Fruit fly (Drosophila melanogaster) whole organism, embryonic: ENCODE measurements around the gene CG7386.

Experiments
- B-H1 ChIP-seq: fragments of 200-800 bp; sonication (Bioruptor generic); IDR thresholded peaks from 3 replicates; pipeline ENCODE4 v1.3.6; 2022; ENCODE audit warnings: missing biosample characterization, missing genetic modification characterization
- C15 ChIP-seq: fragments of 200-800 bp; sonication (Bioruptor generic); IDR thresholded peaks from 3 replicates; pipeline ENCODE4 v1.3.6; 2022; ENCODE audit warnings: missing biosample characterization, missing genetic modification characterization
- CG11456 ChIP-seq: fragments of 200-800 bp; sonication (Bioruptor generic); IDR thresholded peaks from 3 replicates; pipeline ENCODE4 v1.3.6; 2022; ENCODE audit warnings: missing biosample characterization, missing genetic modification characterization
- CG1233 ChIP-seq: fragments of 200-800 bp; sonication (Bioruptor generic); optimal IDR thresholded peaks from 4 replicates; lab custom pipeline; 2018; ENCODE audit warnings: missing biosample characterization, mild to moderate bottlenecking, missing genetic modification characterization
- CG14014 ChIP-seq: fragments of 200-800 bp; sonication (Bioruptor generic); IDR thresholded peaks from 2 replicates; pipeline ENCODE4 v1.3.6; 2022; ENCODE audit warnings: missing biosample characterization, missing genetic modification characterization
- CG14965 ChIP-seq: fragments of 200-800 bp; sonication (Bioruptor generic); optimal IDR thresholded peaks from 2 replicates; lab custom pipeline; 2016; ENCODE audit warnings: missing biosample characterization, missing genetic modification characterization, borderline replicate concordance
- CG18011 ChIP-seq: fragments of 200-800 bp; sonication (Bioruptor generic); optimal IDR thresholded peaks from 2 replicates; lab custom pipeline; 2017; ENCODE audit warnings: missing biosample characterization, missing genetic modification characterization, mild to moderate bottlenecking, moderate library complexity, missing genotype
- CG3163 ChIP-seq: fragments of 200-800 bp; sonication (Bioruptor generic); optimal IDR thresholded peaks from 3 replicates; lab custom pipeline; 2016; ENCODE audit warnings: missing biosample characterization, missing genetic modification characterization
- CG4707 ChIP-seq: fragments of 200-800 bp; sonication (Bioruptor generic); optimal IDR thresholded peaks from 2 replicates; lab custom pipeline; 2018; ENCODE audit warnings: missing biosample characterization, mild to moderate bottlenecking, missing genetic modification characterization, moderate library complexity
- CG5953 ChIP-seq: fragments of 200-800 bp; sonication (Bioruptor generic); IDR thresholded peaks from 2 replicates; pipeline ENCODE4 v1.3.6; 2022; ENCODE audit warnings: missing biosample characterization, missing genetic modification characterization
- CG7786 ChIP-seq: fragments of 200-800 bp; sonication (Bioruptor generic); optimal IDR thresholded peaks from 2 replicates; lab custom pipeline; 2016; ENCODE audit warnings: missing biosample characterization, missing genetic modification characterization
- CG8388 ChIP-seq: fragments of 200-800 bp; sonication (Bioruptor generic); optimal IDR thresholded peaks from 2 replicates; lab custom pipeline; 2019; ENCODE audit warnings: missing biosample characterization, mild to moderate bottlenecking, missing genetic modification characterization, moderate library complexity
- CG8765 ChIP-seq: fragments of 200-800 bp; sonication (Bioruptor generic); IDR thresholded peaks from 2 replicates; pipeline ENCODE4 v1.3.6; 2022; ENCODE audit warnings: missing biosample characterization, missing genetic modification characterization
- CG9932 ChIP-seq: fragments of 200-800 bp; sonication (Bioruptor generic); IDR thresholded peaks from 2 replicates; pipeline ENCODE4 v1.3.6; 2022; ENCODE audit warnings: missing biosample characterization, missing genetic modification characterization
- CoRest ChIP-seq: fragments of 200-800 bp; sonication (Bioruptor generic); optimal IDR thresholded peaks from 3 replicates; lab custom pipeline; 2018; ENCODE audit warnings: missing biosample characterization, mild to moderate bottlenecking, missing genetic modification characterization, moderate library complexity
- E2f2 ChIP-seq: fragments of 200-800 bp; sonication (Bioruptor generic); IDR thresholded peaks from 2 replicates; pipeline ENCODE4 v1.3.6; 2022; ENCODE audit warnings: missing biosample characterization, missing genetic modification characterization
- Hr3 ChIP-seq: fragments of 200-800 bp; sonication (Bioruptor generic); optimal IDR thresholded peaks from 3 replicates; lab custom pipeline; 2016; ENCODE audit warnings: missing biosample characterization, missing genetic modification characterization
- Hr39 ChIP-seq: fragments of >200 bp; optimal IDR thresholded peaks from 2 replicates; lab custom pipeline; 2017
- Kr ChIP-seq: fragments of 200-800 bp; sonication (Bioruptor generic); optimal IDR thresholded peaks from 2 replicates; lab custom pipeline; 2017; ENCODE audit warnings: missing biosample characterization, mild to moderate bottlenecking, missing genetic modification characterization
- Lhr ChIP-seq: fragments of 200-800 bp; sonication (Bioruptor generic); optimal IDR thresholded peaks from 3 replicates; lab custom pipeline; 2017; ENCODE audit warnings: mild to moderate bottlenecking, missing biosample characterization, missing genetic modification reagents, missing genetic modification characterization
- MTF-1 ChIP-seq: fragments of 200-800 bp; sonication (Bioruptor generic); optimal IDR thresholded peaks from 2 replicates; lab custom pipeline; 2018; ENCODE audit warnings: missing biosample characterization, mild to moderate bottlenecking, missing genetic modification characterization, borderline replicate concordance
- Med ChIP-seq: fragments of 200-800 bp; sonication (Bioruptor generic); peaks from one replicate; lab custom pipeline; 2016; ENCODE audit warnings: missing biosample characterization, missing genetic modification characterization, mild to moderate bottlenecking, inconsistent platforms, moderate library complexity
- Mes4 ChIP-seq: fragments of 200-800 bp; sonication (Bioruptor generic); optimal IDR thresholded peaks from 2 replicates; lab custom pipeline; 2016; ENCODE audit warnings: missing biosample characterization, missing genetic modification characterization
- Poxn ChIP-seq: fragments of 200-800 bp; sonication (Bioruptor generic); IDR thresholded peaks from 2 replicates; pipeline ENCODE4 v1.3.6; 2022; ENCODE audit warnings: missing biosample characterization, missing genetic modification characterization
- Ravus ChIP-seq: fragments of 200-800 bp; sonication (Bioruptor generic); IDR thresholded peaks from 2 replicates; pipeline ENCODE4 v1.3.6; 2022; ENCODE audit warnings: missing biosample characterization, missing genetic modification characterization
- Spps ChIP-seq: fragments of 200-800 bp; sonication (Bioruptor generic); optimal IDR thresholded peaks from 2 replicates; lab custom pipeline; 2018; ENCODE audit warnings: missing biosample characterization, mild to moderate bottlenecking, missing genetic modification characterization
- Stat92E ChIP-seq, 3 experiments: fragments of >200 bp in 2 of 3; fragments of 200-800 bp in 1 of 3; sonication (Bioruptor generic) in 1 of 3; optimal IDR thresholded peaks; 2 replicates each; lab custom pipeline; 2017 to 2019; ENCODE audit warnings: missing biosample characterization in 3 of 3, missing genetic modification characterization in 3 of 3, mild to moderate bottlenecking in 1 of 3, moderate library complexity in 1 of 3
- ato ChIP-seq: fragments of 200-800 bp; sonication (Bioruptor generic); IDR thresholded peaks from 2 replicates; pipeline ENCODE4 v1.3.6; 2022; ENCODE audit warnings: missing biosample characterization, missing genetic modification characterization; ENCODE audit not compliant: partially characterized antibody
- bcd ChIP-seq: fragments of 200-800 bp; sonication (Bioruptor generic); optimal IDR thresholded peaks from 2 replicates; lab custom pipeline; 2017; ENCODE audit warnings: missing biosample characterization, mild to moderate bottlenecking, missing genetic modification characterization
- caup ChIP-seq: fragments of 200-800 bp; sonication (Bioruptor generic); optimal IDR thresholded peaks from 3 replicates; lab custom pipeline; 2017; ENCODE audit warnings: missing biosample characterization, mild to moderate bottlenecking, missing genetic modification characterization, moderate library complexity; ENCODE audit not compliant: severe bottlenecking
- chif ChIP-seq, 2 experiments: fragments of 200-800 bp; sonication (Bioruptor generic); optimal IDR thresholded peaks; 3 replicates each; lab custom pipeline; 2016; ENCODE audit warnings: missing biosample characterization in 2 of 2, missing genetic modification characterization in 2 of 2
- da ChIP-seq: fragments of 200-800 bp; sonication (Bioruptor generic); optimal IDR thresholded peaks from 2 replicates; lab custom pipeline; 2016; ENCODE audit warnings: missing biosample characterization, missing genetic modification characterization
- dimm ChIP-seq: fragments of 200-800 bp; sonication (Bioruptor generic); IDR thresholded peaks from 2 replicates; pipeline ENCODE4 v1.3.6; 2022; ENCODE audit warnings: missing biosample characterization, missing genetic modification characterization
- eve ChIP-seq, 2 experiments: fragments of >200 bp; optimal IDR thresholded peaks; 2 replicates each; lab custom pipeline; 2017; ENCODE audit warnings: missing biosample characterization in 2 of 2, missing genetic modification characterization in 2 of 2
- gro ChIP-seq: fragments of 200-800 bp; sonication (Bioruptor generic); optimal IDR thresholded peaks from 2 replicates; lab custom pipeline; 2016; ENCODE audit warnings: missing biosample characterization, missing genetic modification characterization
- insv ChIP-seq, 2 experiments: fragments of 200-800 bp; sonication (Bioruptor generic); optimal IDR thresholded peaks; 3 replicates each; lab custom pipeline; 2016 to 2018; ENCODE audit warnings: missing biosample characterization in 2 of 2, missing genetic modification characterization in 2 of 2
- lab ChIP-seq: fragments of 200-800 bp; sonication (Bioruptor generic); optimal IDR thresholded peaks from 3 replicates; lab custom pipeline; 2017; ENCODE audit warnings: missing biosample characterization, missing genetic modification characterization, mild to moderate bottlenecking, moderate library complexity, missing genetic modification reagents
- odd ChIP-seq: fragments of 200-800 bp; sonication (Bioruptor generic); optimal IDR thresholded peaks from 2 replicates; lab custom pipeline; 2017; ENCODE audit warnings: missing biosample characterization, mild to moderate bottlenecking, missing genetic modification characterization
- pan ChIP-seq, 4 experiments: fragments of >200 bp in 3 of 4; fragments of 200-800 bp in 1 of 4; sonication (Bioruptor generic) in 1 of 4; optimal IDR thresholded peaks in 3 of 4; IDR thresholded peaks in 1 of 4; 2 replicates each; pipeline versions ENCODE4 v1.3.6 to Lab custom; 2017 to 2022; ENCODE audit warnings: missing biosample characterization in 2 of 4, missing genetic modification characterization in 2 of 4, mixed read lengths in 1 of 4
- pb ChIP-seq: fragments of 200-800 bp; sonication (Bioruptor generic); optimal IDR thresholded peaks from 3 replicates; lab custom pipeline; 2016; ENCODE audit warnings: missing biosample characterization, missing genetic modification characterization
- peb ChIP-seq: fragments of 200-800 bp; sonication (Bioruptor generic); IDR thresholded peaks from 2 replicates; pipeline ENCODE4 v1.3.6; 2022; ENCODE audit warnings: missing biosample characterization, missing genetic modification characterization
- run ChIP-seq: fragments of 200-800 bp; sonication (Bioruptor generic); optimal IDR thresholded peaks from 3 replicates; lab custom pipeline; 2018; ENCODE audit warnings: missing biosample characterization, mild to moderate bottlenecking, missing genetic modification characterization
- sisA ChIP-seq: fragments of 200-800 bp; sonication (Bioruptor generic); IDR thresholded peaks from 2 replicates; pipeline ENCODE4 v1.3.6; 2022; ENCODE audit warnings: missing biosample characterization, missing genetic modification characterization
- sob ChIP-seq: fragments of 200-800 bp; sonication (Bioruptor generic); IDR thresholded peaks from 2 replicates; pipeline ENCODE4 v1.3.6; 2022; ENCODE audit warnings: missing biosample characterization, missing genetic modification characterization
- sr ChIP-seq: fragments of 200-800 bp; sonication (Bioruptor generic); IDR thresholded peaks from 3 replicates; pipeline ENCODE4 v1.3.6; 2022; ENCODE audit warnings: missing biosample characterization, missing genetic modification characterization
- tin ChIP-seq: fragments of 200-800 bp; sonication (Bioruptor generic); optimal IDR thresholded peaks from 3 replicates; lab custom pipeline; 2016; ENCODE audit warnings: missing biosample characterization, missing genetic modification characterization
- tup ChIP-seq: fragments of 200-800 bp; sonication (Bioruptor generic); optimal IDR thresholded peaks from 2 replicates; lab custom pipeline; 2016; ENCODE audit warnings: missing biosample characterization, mild to moderate bottlenecking, missing genetic modification characterization, moderate library complexity
- twi ChIP-seq: fragments of 200-800 bp; optimal IDR thresholded peaks from 2 replicates; lab custom pipeline; 2019; ENCODE audit warnings: missing biosample characterization, mild to moderate bottlenecking, missing genetic modification characterization, moderate library complexity
- zf30C ChIP-seq: fragments of 200-800 bp; sonication (Bioruptor generic); optimal IDR thresholded peaks from 3 replicates; lab custom pipeline; 2018; ENCODE audit warnings: missing biosample characterization, mild to moderate bottlenecking, missing genetic modification characterization

Gene CG7386

dm6 chr3L:6157327-6158032 is 32.1 kb upstream of the CG7386 start, which contains the start of gene CG13297 (continued):
- TF ChIP-seq peb (GFP tag; lab: Robert Waterston, UW) (no peak), lab (peak; percentile 26), twi (no peak), CG14014 (GFP tag; lab: Robert Waterston, UW) (peak; percentile 25; the same call in 1 of the 2 replicates), sisA (GFP tag; lab: Robert Waterston, UW) (peak; percentile 55), caup (GFP tag; lab: Kevin White, UChicago) (no peak), ato (GFP tag; lab: Robert Waterston, UW) (no peak), CG14965 (GFP tag; lab: Kevin White, UChicago) (no peak), zf30C (GFP tag; lab: Kevin White, UChicago) (no peak), run (tag; lab: Kevin White, UChicago) (peak; percentile 60), bcd (GFP tag; lab: Kevin White, UChicago) (peak; percentile 41), CG1233 (peak; percentile 45), Poxn (GFP tag; lab: Robert Waterston, UW) (no peak), dimm (GFP tag; lab: Robert Waterston, UW) (no peak), chif (GFP tag; optimal IDR thresholded peaks at IDR 0.05; lab: Kevin White, UChicago) (peak in 1 of 2 experiments; percentile 8), Hr3 (GFP tag; lab: Kevin White, UChicago) (peak; percentile 10), sob (GFP tag; lab: Robert Waterston, UW) (peak; percentile 40; the same call in 1 of the 2 replicates), B-H1 (GFP tag; lab: Robert Waterston, UW) (peak; percentile 48; the same call in 2 of the 3 replicates), CG5953 (GFP tag; lab: Robert Waterston, UW) (no peak), eve (GFP tag; optimal IDR thresholded peaks at IDR 0.05; lab: Kevin White, UChicago) (peak in 1 of 2 experiments; percentile 48), tup (no peak), CoRest (peak; percentile 69), tin (GFP tag; lab: Kevin White, UChicago) (peak; percentile 6), Mes4 (GFP tag; lab: Kevin White, UChicago) (no peak), Spps (tag; lab: Kevin White, UChicago) (peak; percentile 5), E2f2 (GFP tag; lab: Robert Waterston, UW) (0 out of 2 replicates have a peak, but pooled peaks have one; percentile 10), Med (GFP tag; lab: Kevin White, UChicago) (peak; percentile 1), Kr (GFP tag; lab: Kevin White, UChicago) (no peak), CG11456 (GFP tag; lab: Robert Waterston, UW) (no peak), Ravus (GFP tag; lab: Robert Waterston, UW) (no peak), insv (GFP tag; optimal IDR thresholded peaks at IDR 0.05; lab: Kevin White, UChicago) (no peak), CG4707 (GFP tag; lab: Kevin White, UChicago) (no peak), sr (GFP tag; lab: Robert Waterston, UW) (no peak), CG7786 (GFP tag; lab: Kevin White, UChicago) (no peak), Lhr (GFP tag; lab: Kevin White, UChicago) (no peak), Stat92E (GFP tag; optimal IDR thresholded peaks at IDR 0.05; lab: Kevin White, UChicago) (no peak), gro (no peak), Hr39 (lab: Kevin White, UChicago) (no peak), CG18011 (GFP tag; lab: Kevin White, UChicago) (no peak), MTF-1 (no peak), da (no peak), odd (GFP tag; lab: Kevin White, UChicago) (no peak), C15 (GFP tag; lab: Robert Waterston, UW) (no peak), pan (optimal IDR thresholded peaks at IDR 0.05; lab: Kevin White, UChicago) (no peak), pan (GFP tag; optimal IDR thresholded peaks at IDR 0.05 in 1 of 2, IDR thresholded peaks at IDR 0.05 in 1 of 2) (peak in 1 of 2 experiments; percentile 74), CG3163 (GFP tag; lab: Kevin White, UChicago) (no peak), CG9932 (GFP tag; lab: Robert Waterston, UW) (no peak), CG8765 (GFP tag; lab: Robert Waterston, UW) (no peak), CG8388 (GFP tag; lab: Kevin White, UChicago) (peak; percentile 48), pb (GFP tag; lab: Kevin White, UChicago) (no peak)
